Worm (Caenorhabditis elegans) whole organism, late embryonic: ENCODE measurements around the gene slc-25A26.

ENCODE experiments used
- C08G9.2 ChIP-seq: sonication (generic microtip); optimal IDR thresholded peaks from 2 replicates; lab custom pipeline; 2016; ENCODE audit warnings: mild to moderate bottlenecking, missing genetic modification characterization, moderate library complexity, missing compliant biosample characterization
- C38D4.7 ChIP-seq: fragments of 200-800 bp; sonication (Bioruptor generic); optimal IDR thresholded peaks from 2 replicates; lab custom pipeline; 2018; ENCODE audit warnings: mild to moderate bottlenecking, missing genetic modification characterization, moderate library complexity, missing compliant biosample characterization
- F13H6.1 ChIP-seq: sonication (generic microtip); optimal IDR thresholded peaks from 2 replicates; lab custom pipeline; 2016; ENCODE audit warnings: missing genetic modification characterization, missing compliant biosample characterization
- K02D7.2 ChIP-seq: sonication (generic microtip); optimal IDR thresholded peaks from 2 replicates; lab custom pipeline; 2017; ENCODE audit warnings: mild to moderate bottlenecking, missing genetic modification characterization, missing compliant biosample characterization
- ceh-18 ChIP-seq: sonication (generic microtip); optimal IDR thresholded peaks from 2 replicates; lab custom pipeline; 2016; ENCODE audit warnings: missing genetic modification characterization, missing compliant biosample characterization
- ceh-19 ChIP-seq: fragments of 200-800 bp; sonication (Bioruptor generic); optimal IDR thresholded peaks from 2 replicates; lab custom pipeline; 2018; ENCODE audit warnings: mild to moderate bottlenecking, missing genetic modification characterization, missing compliant biosample characterization
- ceh-2 ChIP-seq: sonication (generic microtip); optimal IDR thresholded peaks from 2 replicates; lab custom pipeline; 2016; ENCODE audit warnings: missing genotype, missing genetic modification characterization, missing compliant biosample characterization
- ceh-22 ChIP-seq: sonication (generic microtip); optimal IDR thresholded peaks from 2 replicates; lab custom pipeline; 2017; ENCODE audit warnings: missing biosample characterization, missing genetic modification characterization
- ceh-31 ChIP-seq: sonication (generic microtip); optimal IDR thresholded peaks from 2 replicates; lab custom pipeline; 2016; ENCODE audit warnings: missing genetic modification characterization, missing compliant biosample characterization
- ceh-48 ChIP-seq: sonication (generic microtip); optimal IDR thresholded peaks from 2 replicates; lab custom pipeline; 2016; ENCODE audit warnings: missing genetic modification characterization, inconsistent platforms, missing compliant biosample characterization
- elt-2 ChIP-seq: sonication (generic microtip); optimal IDR thresholded peaks from 2 replicates; lab custom pipeline; 2016; ENCODE audit warnings: missing genetic modification reagents, missing genetic modification characterization, missing compliant biosample characterization
- elt-4 ChIP-seq: sonication (generic microtip); optimal IDR thresholded peaks from 2 replicates; lab custom pipeline; 2016; ENCODE audit warnings: missing genetic modification characterization, missing compliant biosample characterization
- hlh-30 ChIP-seq: sonication (generic microtip); optimal IDR thresholded peaks from 2 replicates; lab custom pipeline; 2017; ENCODE audit warnings: antibody characterized with exemption, missing genetic modification characterization, missing compliant biosample characterization; ENCODE audit not compliant: insufficient read depth
- hlh-8 ChIP-seq: sonication (generic microtip); optimal IDR thresholded peaks from 2 replicates; lab custom pipeline; 2016; ENCODE audit warnings: missing genotype, missing genetic modification characterization, missing compliant biosample characterization
- lin-11 ChIP-seq: fragments of 200-800 bp; sonication (Bioruptor generic); optimal IDR thresholded peaks from 2 replicates; lab custom pipeline; 2018; ENCODE audit warnings: mild to moderate bottlenecking, missing genetic modification characterization, missing compliant biosample characterization
- nfya-1 ChIP-seq: sonication (generic microtip); optimal IDR thresholded peaks from 2 replicates; lab custom pipeline; 2017; ENCODE audit warnings: missing genetic modification characterization, mild to moderate bottlenecking, missing compliant biosample characterization, antibody characterized with exemption, moderate library complexity
- nhr-232 ChIP-seq: sonication (generic microtip); optimal IDR thresholded peaks from 2 replicates; lab custom pipeline; 2016; ENCODE audit warnings: missing genetic modification characterization, missing compliant biosample characterization
- npax-4 ChIP-seq: sonication (generic microtip); optimal IDR thresholded peaks from 2 replicates; lab custom pipeline; 2016; ENCODE audit warnings: missing genetic modification characterization, missing compliant biosample characterization
- odd-2 ChIP-seq: sonication (generic microtip); optimal IDR thresholded peaks from 2 replicates; lab custom pipeline; 2017; ENCODE audit warnings: antibody characterized with exemption, mild to moderate bottlenecking, missing genetic modification characterization, missing compliant biosample characterization
- pat-9 ChIP-seq: fragments of 200-800 bp; sonication (Bioruptor generic); optimal IDR thresholded peaks from 2 replicates; lab custom pipeline; 2018; ENCODE audit warnings: mild to moderate bottlenecking, missing genetic modification characterization, moderate library complexity, missing compliant biosample characterization
- pqm-1 ChIP-seq: sonication (generic microtip); optimal IDR thresholded peaks from 2 replicates; lab custom pipeline; 2016; ENCODE audit warnings: missing genetic modification characterization, missing compliant biosample characterization
- pros-1 ChIP-seq: fragments of 150-350 bp; optimal IDR thresholded peaks from 2 replicates; lab custom pipeline; 2014; ENCODE audit warnings: missing biosample characterization, missing genetic modification reagents, missing genetic modification characterization
- ref-2 ChIP-seq: sonication (generic microtip); optimal IDR thresholded peaks from 2 replicates; lab custom pipeline; 2016; ENCODE audit warnings: missing genetic modification characterization, missing compliant biosample characterization
- rnt-1 ChIP-seq: sonication (generic microtip); optimal IDR thresholded peaks from 2 replicates; lab custom pipeline; 2016; ENCODE audit warnings: missing genetic modification characterization, missing compliant biosample characterization
- sox-2 ChIP-seq: fragments of 200-800 bp; sonication (Bioruptor generic); IDR thresholded peaks from 2 replicates; pipeline ENCODE4 v1.3.6; 2022; ENCODE audit warnings: missing genetic modification reagents, missing genetic modification characterization, missing compliant biosample characterization
- tbx-7 ChIP-seq: sonication (generic microtip); optimal IDR thresholded peaks from 2 replicates; lab custom pipeline; 2016; ENCODE audit warnings: missing genotype, missing genetic modification characterization, missing compliant biosample characterization
- ttx-3 ChIP-seq: sonication (generic microtip); optimal IDR thresholded peaks from 2 replicates; lab custom pipeline; 2016; ENCODE audit warnings: missing genetic modification reagents, missing genetic modification characterization, missing compliant biosample characterization
- unc-3 ChIP-seq, 2 experiments: fragments of 200-800 bp in 1 of 2; sonication (Bioruptor generic) in 1 of 2; sonication (generic microtip) in 1 of 2; conservative IDR thresholded peaks in 1 of 2; optimal IDR thresholded peaks in 1 of 2; 2 replicates each; pipeline versions ENCODE4 v1.3.6 to Lab custom; 2016 to 2022; ENCODE audit warnings: missing compliant biosample characterization in 2 of 2, missing genetic modification characterization in 2 of 2, missing genetic modification reagents in 1 of 2
- unc-42 ChIP-seq: sonication (generic microtip); optimal IDR thresholded peaks from 2 replicates; lab custom pipeline; 2016; ENCODE audit warnings: missing genotype, missing genetic modification characterization, missing compliant biosample characterization

The slc-25A26 gene

DNA sequence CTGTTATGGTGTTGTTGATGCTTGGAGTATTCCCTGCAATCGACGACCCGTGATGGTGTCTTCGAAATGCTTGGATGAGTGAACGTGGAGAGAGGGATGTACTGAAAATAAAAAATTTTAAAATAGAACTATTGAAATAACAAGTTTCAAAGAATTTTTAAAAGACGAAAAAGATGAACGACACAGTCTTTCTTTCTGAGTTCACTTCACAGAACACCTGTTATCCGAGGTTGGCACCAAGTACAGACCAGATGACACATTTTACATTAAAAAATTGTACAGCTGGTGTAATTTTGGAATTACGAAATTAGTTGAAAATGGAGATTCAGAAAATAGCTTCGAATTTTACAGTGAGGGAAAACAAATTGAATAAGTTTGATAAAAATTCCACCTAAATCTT, 11.5 kb upstream of the slc-25A26 start, which contains the start of gene rap-1:
TSS of gene rap-1 (minus strand) at position 101 of the 400 bp plus-strand sequence.
- TF ChIP-seq ref-2 (tag; lab: Kevin White, UChicago) (no peak), nfya-1 (tag; lab: Kevin White, UChicago) (no peak), sox-2 (GFP tag; lab: Robert Waterston, UW) (no peak), tbx-7 (no peak), pqm-1 (tag; lab: Kevin White, UChicago) (no peak), C38D4.7 (GFP tag; lab: Kevin White, UChicago) (no peak), nhr-232 (tag; lab: Kevin White, UChicago) (no peak), ceh-2 (tag; lab: Kevin White, UChicago) (no peak), npax-4 (tag; lab: Kevin White, UChicago) (no peak), ceh-48 (tag; lab: Kevin White, UChicago) (no peak), F13H6.1 (no peak), rnt-1 (tag; lab: Kevin White, UChicago) (no peak), lin-11 (tag; lab: Kevin White, UChicago) (no peak), ttx-3 (tag; lab: Kevin White, UChicago) (no peak), ceh-22 (tag; lab: Kevin White, UChicago) (no peak), elt-4 (tag; lab: Kevin White, UChicago) (no peak), odd-2 (no peak), hlh-30 (no peak)

- TF ChIP-seq nfya-1 (tag; lab: Kevin White, UChicago), result peak; percentile 45
- no peak for TF ChIP-seq ceh-19 (GFP tag; lab: Kevin White, UChicago)
- TF ChIP-seq unc-42 (tag; lab: Kevin White, UChicago), result peak; percentile 75
- peak; percentile 20 for TF ChIP-seq ceh-18 (tag; lab: Kevin White, UChicago)
Measured at ce11 chrIV:8920284-8920806, 9.9 kb upstream of the slc-25A26 start.

DNA sequence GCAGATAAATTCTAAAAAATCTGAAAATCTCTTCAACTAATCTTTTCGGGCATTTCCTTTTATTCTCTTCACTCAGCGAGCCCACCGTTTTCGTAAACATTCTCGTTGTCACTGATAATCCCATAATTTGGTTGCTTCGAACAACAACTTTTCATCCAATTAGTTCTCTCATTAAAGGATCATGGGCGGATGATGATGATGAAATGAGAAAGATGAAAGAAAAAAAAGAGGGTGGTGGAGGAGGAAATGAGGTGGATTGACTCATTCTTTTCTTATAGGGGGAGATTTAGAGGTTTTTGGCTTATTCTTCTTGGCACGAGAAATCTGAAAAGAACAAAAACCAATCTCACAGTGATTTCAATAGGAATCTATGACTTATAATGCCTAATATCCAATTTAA, 9.1 kb upstream of the slc-25A26 start:
- TF ChIP-seq hlh-8 (tag; lab: Kevin White, UChicago) (no peak), pros-1 (tag; lab: Kevin White, UChicago) (no peak), C08G9.2 (tag; lab: Kevin White, UChicago) (no peak), K02D7.2 (no peak), unc-42 (tag; lab: Kevin White, UChicago) (peak; percentile 4)
- TF ChIP-seq, all 69 proteins: peak for 1

DNA sequence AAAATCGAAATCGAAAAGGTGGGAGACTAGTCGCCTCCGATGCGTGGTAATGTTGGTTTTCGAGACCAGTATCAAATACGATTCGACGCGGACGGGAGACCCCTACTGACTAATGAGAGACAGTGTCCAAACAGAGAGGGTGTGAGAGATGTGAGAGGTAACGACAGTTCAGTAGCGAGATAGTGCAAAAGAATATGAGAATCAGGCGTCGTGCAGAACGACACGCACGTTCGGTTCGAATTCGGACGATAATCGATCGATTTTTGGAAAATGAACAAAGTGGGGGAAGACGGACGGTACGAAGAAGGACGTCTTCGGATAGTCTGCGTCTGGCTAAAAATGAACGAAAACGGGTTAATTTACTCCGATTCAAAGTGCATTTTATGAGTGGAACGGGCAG, 8.3 kb upstream of the slc-25A26 start, which contains the start of gene D1046.16:
TSS of gene D1046.16 (plus strand) at position 195 of the 400 bp plus-strand sequence.
- TF ChIP-seq ceh-31 (tag; lab: Kevin White, UChicago) (peak; percentile 20), lin-11 (tag; lab: Kevin White, UChicago) (no peak), pat-9 (tag; lab: Kevin White, UChicago) (no peak), ref-2 (tag; lab: Kevin White, UChicago) (peak; percentile 31)

DNA sequence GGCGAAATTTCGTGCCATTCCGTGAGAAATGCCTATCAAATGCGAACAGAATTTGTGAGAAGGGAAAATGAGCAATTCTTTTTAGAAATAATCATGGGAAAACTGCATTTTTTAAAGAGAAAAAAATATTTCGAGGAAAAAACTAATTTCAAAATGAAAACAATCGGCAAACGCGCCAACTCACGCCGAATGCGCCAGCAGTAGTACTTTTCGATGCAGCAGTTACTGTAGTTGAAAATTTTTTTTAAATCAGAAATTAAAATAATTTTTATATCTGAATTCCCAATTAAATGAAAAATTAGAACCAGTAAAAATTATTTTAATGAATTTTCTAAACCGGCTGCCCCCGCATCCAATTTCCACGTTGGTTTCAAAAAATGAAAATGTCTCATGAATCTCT, 6.9 kb upstream of the slc-25A26 start:
- TF ChIP-seq ceh-22 (tag; lab: Kevin White, UChicago) (no peak), unc-3 (GFP tag; conservative IDR thresholded peaks at IDR 0.05; lab: Robert Waterston, UW) (no peak), unc-3 (tag; optimal IDR thresholded peaks at IDR 0.05; lab: Kevin White, UChicago) (no peak)

DNA sequence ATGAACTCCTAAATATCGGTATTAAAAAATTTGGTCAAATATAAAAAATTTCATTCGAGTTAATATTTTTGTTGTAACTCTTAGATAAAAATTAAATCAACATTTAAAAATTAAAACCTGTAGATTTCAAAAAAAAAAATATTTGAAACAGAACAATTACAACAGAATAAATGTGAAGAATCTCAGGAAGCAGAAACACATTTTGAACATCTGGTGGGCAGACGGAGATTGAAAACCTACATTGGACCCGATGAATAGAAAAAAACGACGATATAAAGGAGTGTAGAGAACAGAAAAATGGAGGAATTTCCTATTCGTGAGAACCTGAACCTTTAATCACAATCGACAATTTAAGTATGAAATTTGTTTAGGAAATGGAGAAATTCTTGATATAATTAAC, 6.1 kb upstream of the slc-25A26 start:
- peak; percentile 61 for TF ChIP-seq hlh-8 (tag; lab: Kevin White, UChicago)
- no peak for TF ChIP-seq elt-2
